Fruit fly (Drosophila melanogaster): Measurements from ENCODE around the gene CG17186.
A peak's percentile ranks its signal among the peaks of the same experiment; 100 is the strongest.

The CG17186 gene

DNA sequence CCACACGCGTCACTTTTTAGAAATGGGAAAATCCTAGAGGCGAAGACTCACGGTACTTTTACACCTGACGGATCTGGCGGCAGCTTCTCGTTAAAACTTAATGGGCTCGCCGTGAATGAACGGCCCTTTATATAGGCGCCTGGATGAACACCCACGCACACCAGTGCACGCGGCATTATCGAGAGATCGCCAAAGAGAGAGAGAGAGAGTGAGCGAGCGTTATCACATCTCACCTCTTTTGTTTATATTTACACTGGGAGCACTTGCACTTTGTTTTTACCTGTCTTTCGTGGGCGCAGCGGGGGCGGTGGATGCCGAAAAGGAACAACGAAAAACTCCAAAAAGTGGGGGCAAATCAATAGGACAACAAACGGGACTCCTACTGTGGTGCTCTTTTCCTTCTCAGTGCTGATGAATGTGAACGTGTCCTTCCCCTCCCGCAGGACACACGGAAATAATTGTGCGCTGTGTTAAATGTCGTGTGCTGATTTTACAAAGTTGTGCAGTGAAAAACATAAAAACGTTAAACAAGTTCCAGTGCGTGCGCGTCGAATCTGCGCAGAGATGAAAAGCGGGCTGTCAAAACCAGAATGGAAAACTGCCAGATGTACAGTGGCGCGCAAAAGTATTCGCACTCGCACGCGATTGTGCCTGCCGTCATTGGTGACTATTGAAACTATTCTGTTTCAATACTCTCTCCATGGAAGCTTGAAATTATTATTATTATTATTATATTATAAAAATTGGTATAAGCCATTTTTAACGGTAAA, 2.0 kb downstream of the CG17186 start, which contains the start of gene Mrp5 (continued):
- TF ChIP-seq dati (GFP tag; IDR thresholded peaks at IDR 0.05) (no peak), CG31441 (GFP tag; IDR thresholded peaks at IDR 0.05) (peak; percentile 39), CG6654 (GFP tag; optimal IDR thresholded peaks at IDR 0.05) (no peak), CG7839 (tag; optimal IDR thresholded peaks at IDR 0.05) (peak; percentile 53), zfh1 (GFP tag; IDR thresholded peaks at IDR 0.05) (peak; percentile 70), CG6765 (GFP tag; optimal IDR thresholded peaks at IDR 0.05) (no peak), bbx (GFP tag; IDR thresholded peaks at IDR 0.05; ENCODE audit: partially characterized antibody) (peak; percentile 34; the same call in 1 of the 2 replicates), CG2712 (tag; optimal IDR thresholded peaks at IDR 0.05) (no peak), crc (GFP tag; optimal IDR thresholded peaks at IDR 0.05) (no peak), row (GFP tag; IDR thresholded peaks at IDR 0.05) (peak; percentile 89), tup (GFP tag; optimal IDR thresholded peaks at IDR 0.05) (no peak), CG12219 (GFP tag; optimal IDR thresholded peaks at IDR 0.05) (no peak), Awh (GFP tag; IDR thresholded peaks at IDR 0.05) (peak; percentile 61), z (GFP tag; IDR thresholded peaks at IDR 0.05) (no peak), run (tag; optimal IDR thresholded peaks at IDR 0.05) (no peak), H15 (GFP tag; IDR thresholded peaks at IDR 0.05) (peak; percentile 51; the same call in 1 of the 3 replicates), CG13123 (GFP tag; optimal IDR thresholded peaks at IDR 0.05) (no peak), CG10543 (GFP tag; optimal IDR thresholded peaks at IDR 0.05) (no peak), dmrt11E (tag; optimal IDR thresholded peaks at IDR 0.05) (no peak), CG17802 (tag; optimal IDR thresholded peaks at IDR 0.05) (no peak), ase (GFP tag; IDR thresholded peaks at IDR 0.05) (peak; percentile 53; the same call in 2 of the 3 replicates), sd (tag; optimal IDR thresholded peaks at IDR 0.05) (no peak), HmgD (GFP tag; optimal IDR thresholded peaks at IDR 0.05) (no peak), Dll (GFP tag; IDR thresholded peaks at IDR 0.05; ENCODE audit: partially characterized antibody) (0 out of 4 replicates have a peak, but pooled peaks have one; percentile 18), onecut (GFP tag; IDR thresholded peaks at IDR 0.05) (peak; percentile 75), CG14860 (GFP tag; IDR thresholded peaks at IDR 0.05; ENCODE audit: partially characterized antibody) (no peak), twi (tag; optimal IDR thresholded peaks at IDR 0.05) (no peak), wek (GFP tag; optimal IDR thresholded peaks at IDR 0.05) (peak; percentile 64), scrt (GFP tag; optimal IDR thresholded peaks at IDR 0.05) (no peak), Side (GFP tag; optimal IDR thresholded peaks at IDR 0.05) (no peak), CG11696 (GFP tag; IDR thresholded peaks at IDR 0.05) (peak; percentile 48), CG11093 (GFP tag; IDR thresholded peaks at IDR 0.05) (peak; percentile 54; the same call in 2 of the 3 replicates), gt (GFP tag; IDR thresholded peaks at IDR 0.05) (no peak), CG7987 (GFP tag; optimal IDR thresholded peaks at IDR 0.05) (peak; percentile 17), sens (GFP tag) (peak; percentile 64), ap (GFP tag; IDR thresholded peaks at IDR 0.05) (peak; percentile 28; the same call in 1 of the 2 replicates), phol (tag; optimal IDR thresholded peaks at IDR 0.05) (peak; percentile 36), NC2α (GFP tag; optimal IDR thresholded peaks at IDR 0.05) (no peak), Deaf1 (tag; optimal IDR thresholded peaks at IDR 0.05) (no peak), gsb-n (tag; optimal IDR thresholded peaks at IDR 0.05) (no peak), Dip2 (GFP tag; IDR thresholded peaks at IDR 0.05) (no peak), CG7357 (GFP tag; IDR thresholded peaks at IDR 0.05) (no peak), Bgb (GFP tag; IDR thresholded peaks at IDR 0.05; ENCODE audit: partially characterized antibody) (0 out of 2 replicates have a peak, but pooled peaks have one; percentile 36), CG1024 (GFP tag; IDR thresholded peaks at IDR 0.05) (peak; percentile 63; the same call in 1 of the 2 replicates), CG4617 (GFP tag; optimal IDR thresholded peaks at IDR 0.05; ENCODE audit: borderline replicate concordance) (no peak), CG3726 (GFP tag; IDR thresholded peaks at IDR 0.05) (no peak), Mrtf (GFP tag; IDR thresholded peaks at IDR 0.05) (peak; percentile 36; the same call in 2 of the 3 replicates), rib (GFP tag; IDR thresholded peaks at IDR 0.05) (no peak), Poxn (GFP tag; IDR thresholded peaks at IDR 0.05) (no peak)

Measured in whole organism, embryonic.